Worm (Caenorhabditis elegans): ENCODE data around the gene srh-130.

ce11 chrV:5107816-5108215 is 43.2 kb upstream of the srh-130 start, which contains the start of gene srab-3:
- no peak for TF ChIP-seq him-1 (tag; optimal IDR thresholded peaks at IDR 0.05)
- no peak for TF ChIP-seq W03F9.2 (tag; optimal IDR thresholded peaks at IDR 0.05)

Measured in whole organism, L4/young adult.